Worm (Caenorhabditis elegans): Measurements from ENCODE around the gene B0348.1.

DNA sequence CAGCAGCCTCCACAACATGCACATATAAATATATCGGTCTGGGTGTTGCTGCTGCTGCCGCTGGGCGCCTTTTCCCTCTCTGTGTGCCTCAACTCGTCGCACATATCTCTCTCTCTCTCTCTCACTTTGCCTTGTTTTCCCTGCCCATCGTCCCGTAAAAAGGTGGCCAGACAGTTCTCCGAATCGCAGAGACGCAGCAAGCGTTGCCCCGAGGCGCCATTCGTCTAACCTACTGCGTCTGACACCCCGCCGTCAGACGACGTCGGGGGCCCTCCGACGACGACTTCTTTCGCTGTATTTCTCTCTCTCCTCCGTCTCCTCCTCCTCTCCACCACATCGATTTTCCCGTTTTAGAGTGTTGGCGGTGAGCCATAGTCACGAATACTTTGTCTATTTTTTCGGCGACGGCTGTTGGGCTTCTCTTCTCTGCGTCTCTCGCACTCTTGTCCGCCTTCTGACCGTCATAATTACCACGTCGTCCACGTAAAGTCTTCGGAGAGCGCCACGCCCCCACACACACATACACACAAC lies 39.9 kb upstream of the B0348.1 start, which contains the start of gene B0348.10:
- TF ChIP-seq hnd-1 (tag; optimal IDR thresholded peaks at IDR 0.05): no peak
- peak; percentile 50 for TF ChIP-seq F13C5.2 (tag; optimal IDR thresholded peaks at IDR 0.05)
- no peak for TF ChIP-seq ama-1 (optimal IDR thresholded peaks at IDR 0.05)
- no peak for TF ChIP-seq pes-1 (GFP tag; IDR thresholded peaks at IDR 0.05)
- no peak for TF ChIP-seq hmbx-1 (tag; optimal IDR thresholded peaks at IDR 0.05)
- TF ChIP-seq scrt-1 (GFP tag; IDR thresholded peaks at IDR 0.05): no peak
- no peak for TF ChIP-seq flt-1 (GFP tag; IDR thresholded peaks at IDR 0.05)

Measured in whole organism, early embryonic.